Fruit fly (Drosophila melanogaster) whole organism, wandering third instar larva: ENCODE results near the gene Trpgamma.

ENCODE experiments used
- Abd-B ChIP-seq: fragments of >200 bp; optimal IDR thresholded peaks from 2 replicates; lab custom pipeline; 2017; ENCODE audit warnings: missing biosample characterization, missing genetic modification characterization
- CG32264 ChIP-seq: fragments of 200-800 bp; sonication (Bioruptor generic); optimal IDR thresholded peaks from 2 replicates; lab custom pipeline; 2016; ENCODE audit warnings: missing biosample characterization, missing genetic modification characterization
- CG9705 ChIP-seq: fragments of 200-800 bp; sonication (Bioruptor generic); optimal IDR thresholded peaks from 2 replicates; lab custom pipeline; 2018; ENCODE audit warnings: missing biosample characterization, mild to moderate bottlenecking, missing genetic modification characterization
- CrebA ChIP-seq: fragments of 200-800 bp; sonication (Bioruptor generic); optimal IDR thresholded peaks from 2 replicates; lab custom pipeline; 2016; ENCODE audit warnings: missing biosample characterization, mild to moderate bottlenecking, missing genetic modification characterization, borderline replicate concordance
- Dfd ChIP-seq: fragments of >200 bp; optimal IDR thresholded peaks from 2 replicates; lab custom pipeline; 2017; ENCODE audit warnings: missing biosample characterization, missing genetic modification characterization
- Dif ChIP-seq: fragments of 200-275, 200-300 bp; sonication (Bioruptor generic); optimal IDR thresholded peaks from 2 replicates; lab custom pipeline; 2018; ENCODE audit warnings: missing biosample characterization, missing genetic modification characterization; ENCODE audit not compliant: partially characterized antibody
- GATAd ChIP-seq: sonication (Bioruptor generic); optimal IDR thresholded peaks from 2 replicates; lab custom pipeline; 2016; ENCODE audit warnings: missing biosample characterization, missing genetic modification characterization
- HLH106 ChIP-seq: fragments of 200-800 bp; optimal IDR thresholded peaks from 3 replicates; lab custom pipeline; 2019; ENCODE audit warnings: missing biosample characterization, mild to moderate bottlenecking, missing genetic modification characterization, moderate library complexity
- Hnf4 ChIP-seq: fragments of 200-800 bp; sonication (Bioruptor generic); optimal IDR thresholded peaks from 2 replicates; lab custom pipeline; 2016; ENCODE audit warnings: missing biosample characterization, mild to moderate bottlenecking, missing genetic modification characterization
- Hr78 ChIP-seq: fragments of >200 bp; optimal IDR thresholded peaks from 2 replicates; lab custom pipeline; 2017; ENCODE audit warnings: missing biosample characterization, missing genetic modification characterization
- Hr83 ChIP-seq: fragments of 200-300 bp; sonication (Bioruptor generic); optimal IDR thresholded peaks from 2 replicates; lab custom pipeline; 2016; ENCODE audit warnings: missing biosample characterization, mild to moderate bottlenecking, missing genetic modification characterization, moderate library complexity; ENCODE audit not compliant: poor library complexity, severe bottlenecking
- Jra ChIP-seq: sonication (Bioruptor generic); optimal IDR thresholded peaks from 2 replicates; lab custom pipeline; 2016; ENCODE audit warnings: missing biosample characterization, missing genetic modification characterization
- Mio ChIP-seq: sonication (Bioruptor generic); optimal IDR thresholded peaks from 2 replicates; lab custom pipeline; 2016; ENCODE audit warnings: missing biosample characterization, missing genetic modification characterization
- Myc ChIP-seq: fragments of >200 bp; optimal IDR thresholded peaks from 2 replicates; lab custom pipeline; 2017
- N ChIP-seq: fragments of >200 bp; optimal IDR thresholded peaks from 2 replicates; lab custom pipeline; 2018; ENCODE audit warnings: missing biosample characterization, missing external identifiers, missing genetic modification characterization
- OdsH ChIP-seq: fragments of 200-800 bp; sonication (Bioruptor generic); optimal IDR thresholded peaks from 2 replicates; lab custom pipeline; 2016; ENCODE audit warnings: missing biosample characterization, mild to moderate bottlenecking, missing genetic modification characterization
- Rel ChIP-seq, 2 experiments: fragments of 200-800 bp; sonication (Bioruptor generic) in 1 of 2; optimal IDR thresholded peaks; 2 replicates in 1 of 2; 3 replicates in 1 of 2; lab custom pipeline; 2016 to 2019; ENCODE audit warnings: mild to moderate bottlenecking in 2 of 2, missing biosample characterization in 2 of 2, missing genetic modification characterization in 2 of 2, moderate library complexity in 1 of 2
- Sp1 ChIP-seq: fragments of 200-800 bp; sonication (Bioruptor generic); optimal IDR thresholded peaks from 3 replicates; lab custom pipeline; 2019; ENCODE audit warnings: missing biosample characterization, mild to moderate bottlenecking, missing genetic modification characterization, moderate library complexity
- Vsx2 ChIP-seq: fragments of 200-300, 225-300 bp; sonication (Bioruptor generic); optimal IDR thresholded peaks from 2 replicates; lab custom pipeline; 2018; ENCODE audit warnings: missing biosample characterization, missing genetic modification characterization; ENCODE audit not compliant: partially characterized antibody
- brk ChIP-seq: fragments of 200-800 bp; sonication (Bioruptor generic); optimal IDR thresholded peaks from 2 replicates; lab custom pipeline; 2016; ENCODE audit warnings: missing biosample characterization, mild to moderate bottlenecking, missing genetic modification characterization
- dl ChIP-seq, 2 experiments: fragments of 175-275, 200-275 bp in 1 of 2; fragments of 200-275 bp in 1 of 2; sonication (Bioruptor generic); optimal IDR thresholded peaks; lab custom pipeline; 2018; ENCODE audit warnings: mild to moderate bottlenecking in 2 of 2, missing biosample characterization in 2 of 2, missing genetic modification characterization in 2 of 2, moderate library complexity in 2 of 2; ENCODE audit not compliant: partially characterized antibody in 2 of 2, insufficient read depth in 1 of 2
- dmrt93B ChIP-seq: fragments of 200-800 bp; sonication (Bioruptor generic); optimal IDR thresholded peaks from 2 replicates; lab custom pipeline; 2018; ENCODE audit warnings: missing biosample characterization, mild to moderate bottlenecking, missing genetic modification characterization
- dsf ChIP-seq: sonication (Bioruptor generic); optimal IDR thresholded peaks from 2 replicates; lab custom pipeline; 2016; ENCODE audit warnings: missing biosample characterization, missing genetic modification characterization, borderline replicate concordance
- foxo ChIP-seq, 2 experiments: fragments of 200-800 bp; sonication (Bioruptor generic); optimal IDR thresholded peaks; 2 replicates in 1 of 2; 3 replicates in 1 of 2; lab custom pipeline; 2016 to 2017; ENCODE audit warnings: missing biosample characterization in 2 of 2, missing genetic modification characterization in 2 of 2
- fru ChIP-seq: fragments of 200-800 bp; sonication (Bioruptor generic); optimal IDR thresholded peaks from 3 replicates; lab custom pipeline; 2016; ENCODE audit warnings: missing biosample characterization, mild to moderate bottlenecking, missing genetic modification characterization
- h ChIP-seq: fragments of 200-800 bp; sonication (Bioruptor generic); optimal IDR thresholded peaks from 3 replicates; lab custom pipeline; 2016; ENCODE audit warnings: missing biosample characterization, mild to moderate bottlenecking, missing genetic modification characterization
- jim ChIP-seq: fragments of 175-275, 200-325 bp; sonication (Bioruptor generic); optimal IDR thresholded peaks from 2 replicates; lab custom pipeline; 2016; ENCODE audit warnings: missing biosample characterization, mild to moderate bottlenecking, missing genetic modification characterization
- lola ChIP-seq: fragments of >200 bp; optimal IDR thresholded peaks from 2 replicates; lab custom pipeline; 2017; ENCODE audit warnings: missing biosample characterization, missing genetic modification characterization
- pan ChIP-seq: fragments of >200 bp; optimal IDR thresholded peaks from 2 replicates; lab custom pipeline; 2017
- psq ChIP-seq: fragments of 200-800 bp; sonication (Bioruptor generic); optimal IDR thresholded peaks from 3 replicates; lab custom pipeline; 2017; ENCODE audit warnings: missing biosample characterization, mild to moderate bottlenecking, missing genetic modification characterization, moderate library complexity
- rgr ChIP-seq: fragments of 200-800 bp; sonication (Bioruptor generic); optimal IDR thresholded peaks from 3 replicates; lab custom pipeline; 2016; ENCODE audit warnings: missing biosample characterization, mild to moderate bottlenecking, missing genetic modification characterization
- sage ChIP-seq: fragments of 200-800 bp; sonication (Bioruptor generic); optimal IDR thresholded peaks from 2 replicates; lab custom pipeline; 2016; ENCODE audit warnings: missing biosample characterization, mild to moderate bottlenecking, missing genetic modification characterization
- sv ChIP-seq: fragments of 200-800 bp; sonication (Bioruptor generic); optimal IDR thresholded peaks from 3 replicates; lab custom pipeline; 2016; ENCODE audit warnings: missing biosample characterization, missing genetic modification characterization
- tai ChIP-seq: sonication (Bioruptor generic); optimal IDR thresholded peaks from 2 replicates; lab custom pipeline; 2016; ENCODE audit warnings: missing biosample characterization, missing genetic modification characterization
- usp ChIP-seq: fragments of >200 bp; optimal IDR thresholded peaks from 2 replicates; lab custom pipeline; 2017; ENCODE audit warnings: missing biosample characterization, missing genetic modification characterization
- woc ChIP-seq: sonication (Bioruptor generic); optimal IDR thresholded peaks from 2 replicates; lab custom pipeline; 2016; ENCODE audit warnings: missing biosample characterization, mild to moderate bottlenecking, missing genetic modification characterization

Gene Trpgamma

dm6 chr2L:16685612-16685912, 9.1 kb upstream of the Trpgamma start:
- TF ChIP-seq Dif (GFP tag; lab: Kevin White, UChicago) (no peak), jim (GFP tag; lab: Kevin White, UChicago) (no peak), rgr (GFP tag; lab: Kevin White, UChicago) (no peak), Mio (GFP tag; lab: Kevin White, UChicago) (no peak), GATAd (GFP tag; lab: Kevin White, UChicago) (no peak), Hr78 (GFP tag; lab: Kevin White, UChicago) (no peak), HLH106 (tag; lab: Kevin White, UChicago) (no peak), N (GFP tag; lab: Kevin White, UChicago) (no peak), Dfd (GFP tag; lab: Kevin White, UChicago) (no peak), Hnf4 (no peak), sage (GFP tag; lab: Kevin White, UChicago) (no peak), pan (lab: Kevin White, UChicago) (no peak), dmrt93B (GFP tag; lab: Kevin White, UChicago) (no peak), foxo (GFP tag; optimal IDR thresholded peaks at IDR 0.05; lab: Kevin White, UChicago) (no peak), h (no peak), Jra (no peak), fru (no peak)

DNA sequence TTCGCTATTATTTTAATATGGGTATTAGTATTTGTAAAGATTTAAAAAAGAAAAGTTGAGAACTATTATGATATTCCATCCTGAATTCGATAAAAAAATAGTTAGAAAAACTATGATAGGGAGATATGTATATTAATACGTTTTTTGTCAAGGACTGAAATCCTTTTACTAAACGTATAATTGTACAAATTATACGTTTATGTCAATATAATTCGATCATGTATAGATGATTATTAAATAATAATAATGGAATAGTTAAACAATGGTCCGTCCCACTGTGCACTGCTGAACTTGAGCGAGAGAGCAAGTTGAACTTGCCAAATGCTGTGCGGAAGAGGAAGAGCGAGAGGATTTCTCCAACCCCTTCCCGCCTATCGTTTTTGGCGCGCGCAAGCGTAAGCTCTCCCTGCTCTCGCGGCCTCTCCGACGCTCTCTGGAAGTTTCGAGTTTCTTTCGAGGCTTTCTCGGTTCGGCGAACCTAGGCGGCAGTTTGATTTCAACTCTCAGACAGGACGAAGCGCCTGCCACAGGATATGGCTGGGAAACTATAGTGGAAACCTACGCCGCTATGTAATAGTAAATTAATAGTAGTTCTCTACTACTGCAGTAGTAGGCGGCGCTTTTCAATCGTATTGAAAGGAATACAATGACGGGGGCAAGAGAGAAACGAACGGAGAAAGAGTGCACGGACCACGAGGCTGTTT, 8.6 kb upstream of the Trpgamma start:
- TF ChIP-seq foxo (GFP tag; optimal IDR thresholded peaks at IDR 0.05; lab: Kevin White, UChicago): peak in 1 of 2 experiments; percentile 79
- no peak for TF ChIP-seq lola (GFP tag; lab: Kevin White, UChicago)
- peak; percentile 65 for TF ChIP-seq fru
- no peak for TF ChIP-seq Mio (GFP tag; lab: Kevin White, UChicago)
- no peak for TF ChIP-seq sv (GFP tag; lab: Kevin White, UChicago)
- peak; percentile 90 for TF ChIP-seq Sp1
- TF ChIP-seq rgr (GFP tag; lab: Kevin White, UChicago): peak; percentile 48
- TF ChIP-seq jim (GFP tag; lab: Kevin White, UChicago): no peak
- TF ChIP-seq dsf: no peak
- peak; percentile 17 for TF ChIP-seq Hr83 (GFP tag; lab: Kevin White, UChicago)
- no peak for TF ChIP-seq Abd-B (GFP tag; lab: Kevin White, UChicago)
- TF ChIP-seq tai (GFP tag; lab: Kevin White, UChicago): no peak
- TF ChIP-seq woc: peak; percentile 49
- no peak for TF ChIP-seq Rel (GFP tag; optimal IDR thresholded peaks at IDR 0.05; lab: Kevin White, UChicago)
- no peak for TF ChIP-seq Rel (tag; optimal IDR thresholded peaks at IDR 0.05; lab: Kevin White, UChicago)
- peak; percentile 43 for TF ChIP-seq CG9705 (GFP tag; lab: Kevin White, UChicago)
- peak; percentile 77 for TF ChIP-seq OdsH (GFP tag; lab: Kevin White, UChicago)
- no peak for TF ChIP-seq N (GFP tag; lab: Kevin White, UChicago)
- TF ChIP-seq usp (GFP tag; lab: Kevin White, UChicago): no peak
- peak; percentile 52 for TF ChIP-seq dmrt93B (GFP tag; lab: Kevin White, UChicago)
- TF ChIP-seq Dif (GFP tag; lab: Kevin White, UChicago): peak; percentile 94
- TF ChIP-seq dl (GFP tag; optimal IDR thresholded peaks at IDR 0.05; lab: Kevin White, UChicago; ENCODE audit: insufficient read depth in 1 of 2, partially characterized antibody in 2 of 2): peak; percentile 60 to 87
- peak; percentile 3 for TF ChIP-seq brk (GFP tag; lab: Kevin White, UChicago)
- no peak for TF ChIP-seq CG32264 (GFP tag; lab: Kevin White, UChicago)
- TF ChIP-seq GATAd (GFP tag; lab: Kevin White, UChicago): no peak
- no peak for TF ChIP-seq Myc
- peak; percentile 21 for TF ChIP-seq CrebA (GFP tag; lab: Kevin White, UChicago)
- TF ChIP-seq Dfd (GFP tag; lab: Kevin White, UChicago): no peak
- TF ChIP-seq HLH106 (tag; lab: Kevin White, UChicago): peak; percentile 78
- TF ChIP-seq h: no peak
- no peak for TF ChIP-seq sage (GFP tag; lab: Kevin White, UChicago)
- TF ChIP-seq psq (GFP tag; lab: Kevin White, UChicago): peak; percentile 78
- peak; percentile 83 for TF ChIP-seq Vsx2 (GFP tag; lab: Kevin White, UChicago)
